Worm (Caenorhabditis elegans) whole organism, young adult: ENCODE data around the gene metl-9.

ENCODE experiments used
- F39B2.1 ChIP-seq: fragments of 200-800 bp; sonication (Bioruptor generic); IDR thresholded peaks from 2 replicates; pipeline ENCODE4 v1.3.6; 2022; ENCODE audit warnings: missing genetic modification reagents, missing genetic modification characterization, missing compliant biosample characterization
- F52B5.7 ChIP-seq: sonication (generic microtip); optimal IDR thresholded peaks from 2 replicates; lab custom pipeline; 2016; ENCODE audit warnings: mild to moderate bottlenecking, missing genetic modification characterization, missing compliant biosample characterization
- ccch-3 ChIP-seq: fragments of 200-800 bp; sonication (Bioruptor generic); optimal IDR thresholded peaks from 2 replicates; lab custom pipeline; 2018; ENCODE audit warnings: mild to moderate bottlenecking, missing genetic modification characterization, missing compliant biosample characterization
- let-607 ChIP-seq, 2 experiments: fragments of 200-800 bp in 1 of 2; sonication (Bioruptor generic) in 1 of 2; sonication (generic microtip) in 1 of 2; optimal IDR thresholded peaks; 2 replicates each; lab custom pipeline; 2016 to 2018; ENCODE audit warnings: mild to moderate bottlenecking in 2 of 2, missing compliant biosample characterization in 2 of 2, missing genetic modification characterization in 2 of 2, moderate library complexity in 2 of 2, missing genotype in 1 of 2
- lin-26 ChIP-seq: fragments of 200-800 bp; sonication (Bioruptor generic); IDR thresholded peaks from 2 replicates; pipeline ENCODE4 v1.3.6; 2022; ENCODE audit warnings: missing genetic modification reagents, missing genetic modification characterization, missing compliant biosample characterization
- lin-35 ChIP-seq, 3 experiments: fragments of 150-350 bp in 2 of 3; sonication (generic microtip) in 1 of 3; optimal IDR thresholded peaks; 2 replicates each; lab custom pipeline; 2014 to 2018; ENCODE audit warnings: missing biosample characterization in 3 of 3, missing genetic modification characterization in 3 of 3, missing genetic modification reagents in 3 of 3
- nhr-90 ChIP-seq: sonication (generic microtip); optimal IDR thresholded peaks from 2 replicates; lab custom pipeline; 2016; ENCODE audit warnings: missing genotype, mild to moderate bottlenecking, missing genetic modification characterization, missing compliant biosample characterization
- rec-8 ChIP-seq, 2 experiments: sonication (generic microtip); optimal IDR thresholded peaks; 2 replicates each; lab custom pipeline; 2016; ENCODE audit warnings: mild to moderate bottlenecking in 2 of 2, missing genetic modification characterization in 2 of 2, missing genetic modification reagents in 2 of 2, missing genotype in 2 of 2, missing biosample characterization in 1 of 2, missing compliant biosample characterization in 1 of 2, moderate library complexity in 1 of 2
- snpc-3.4 ChIP-seq: sonication (generic microtip); optimal IDR thresholded peaks from 2 replicates; lab custom pipeline; 2017; ENCODE audit warnings: missing genetic modification characterization, mild to moderate bottlenecking, missing compliant biosample characterization, antibody characterized with exemption, moderate library complexity, missing genotype, missing genetic modification reagents

- TF ChIP-seq snpc-3.4 (tag; lab: Kevin White, UChicago) (no peak), F39B2.1 (GFP tag; lab: Robert Waterston, UW) (no peak), F52B5.7 (no peak), lin-35 (GFP tag; optimal IDR thresholded peaks at IDR 0.05; lab: Kevin White, UChicago) (no peak), ccch-3 (GFP tag; lab: Kevin White, UChicago) (no peak), nhr-90 (tag; lab: Kevin White, UChicago) (no peak), let-607 (tag; optimal IDR thresholded peaks at IDR 0.05; lab: Kevin White, UChicago) (no peak), lin-26 (GFP tag; lab: Robert Waterston, UW) (no peak), rec-8 (tag; optimal IDR thresholded peaks at IDR 0.05; lab: Kevin White, UChicago) (no peak)
Measured at ce11 chrX:5199825-5200373, 20.9 kb upstream of the metl-9 start.
